Worm (Caenorhabditis elegans) whole organism, late embryonic: Measurements from ENCODE around the gene srx-131.

ENCODE experiments used
- che-1 ChIP-seq: sonication (generic microtip); optimal IDR thresholded peaks from 2 replicates; lab custom pipeline; 2016; ENCODE audit warnings: mild to moderate bottlenecking, missing genetic modification characterization, missing compliant biosample characterization
- dve-1 ChIP-seq: sonication (generic microtip); optimal IDR thresholded peaks from 2 replicates; lab custom pipeline; 2017; ENCODE audit warnings: antibody characterized with exemption, mild to moderate bottlenecking, missing genetic modification characterization, missing compliant biosample characterization
- pha-4 ChIP-seq: fragments of 150-350 bp; optimal IDR thresholded peaks from 2 replicates; lab custom pipeline; 2018; ENCODE audit warnings: missing biosample characterization, missing genetic modification reagents, missing genetic modification characterization

DNA sequence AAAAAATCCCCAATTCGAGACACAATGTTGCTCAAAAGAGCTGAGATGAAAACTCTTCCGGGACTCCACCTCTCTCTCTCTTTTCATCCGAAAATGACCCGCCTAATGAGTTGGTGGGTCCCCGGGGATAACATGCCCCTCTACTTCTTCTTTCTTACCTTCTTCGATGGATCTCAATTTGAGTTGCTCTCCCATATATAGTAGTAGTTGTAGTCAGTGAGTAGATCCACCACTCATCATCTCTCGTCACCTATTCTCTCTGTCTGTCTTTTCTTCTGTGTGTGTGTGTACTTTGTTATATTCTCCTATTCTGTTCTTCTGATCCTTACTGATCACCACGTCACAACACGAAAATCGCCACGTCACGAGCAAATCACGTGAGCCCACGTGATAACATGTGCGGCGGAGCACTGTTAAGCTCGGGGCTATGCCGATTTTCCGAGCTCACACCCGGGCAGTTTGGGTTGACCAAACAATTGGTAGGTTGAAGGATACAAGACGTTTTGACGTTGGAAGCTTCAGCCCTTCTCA is 48.9 kb upstream of the srx-131 start, which contains the start of gene twk-32:
- TF ChIP-seq dve-1 (tag; lab: Kevin White, UChicago) (no peak), che-1 (tag; lab: Kevin White, UChicago) (no peak), pha-4 (no peak)
